Worm (Caenorhabditis elegans) whole organism, young adult: Measurements from ENCODE around the gene nspc-12.

Experiments
- B0019.2 ChIP-seq: fragments of 200-800 bp; sonication (Bioruptor generic); conservative IDR thresholded peaks from 2 replicates; pipeline ENCODE4 v1.3.6; 2022; ENCODE audit warnings: missing genetic modification reagents, missing genetic modification characterization, missing compliant biosample characterization
- B0261.1 ChIP-seq: sonication (generic microtip); optimal IDR thresholded peaks from 2 replicates; lab custom pipeline; 2016; ENCODE audit warnings: mild to moderate bottlenecking, missing genetic modification characterization, moderate library complexity, missing compliant biosample characterization
- F23B12.7 ChIP-seq: sonication (generic microtip); optimal IDR thresholded peaks from 2 replicates; lab custom pipeline; 2017; ENCODE audit warnings: missing genetic modification characterization, mild to moderate bottlenecking, missing compliant biosample characterization, antibody characterized with exemption, moderate library complexity; ENCODE audit not compliant: insufficient read depth
- F37B4.10 ChIP-seq: fragments of 200-800 bp; sonication (Bioruptor generic); IDR thresholded peaks from 2 replicates; pipeline ENCODE4 v1.3.6; 2022; ENCODE audit warnings: missing genetic modification characterization, missing compliant biosample characterization
- F55B11.4 ChIP-seq: sonication (generic microtip); optimal IDR thresholded peaks from 2 replicates; lab custom pipeline; 2016; ENCODE audit warnings: missing compliant biosample characterization, missing genetic modification characterization, borderline replicate concordance; ENCODE audit not compliant: insufficient read depth
- F57A8.1 ChIP-seq: fragments of 200-800 bp; sonication (Bioruptor generic); optimal IDR thresholded peaks from 2 replicates; lab custom pipeline; 2018; ENCODE audit warnings: mild to moderate bottlenecking, missing genetic modification characterization, moderate library complexity, missing compliant biosample characterization
- K12H6.12 ChIP-seq: fragments of 200-800 bp; sonication (Bioruptor generic); optimal IDR thresholded peaks from 2 replicates; lab custom pipeline; 2018; ENCODE audit warnings: mild to moderate bottlenecking, missing genetic modification characterization, missing compliant biosample characterization
- T07F8.4 ChIP-seq: sonication (generic microtip); optimal IDR thresholded peaks from 2 replicates; lab custom pipeline; 2016; ENCODE audit warnings: mild to moderate bottlenecking, missing genetic modification characterization, moderate library complexity, missing compliant biosample characterization
- Y53F4B.3 ChIP-seq: fragments of 200-800 bp; sonication (Bioruptor generic); IDR thresholded peaks from 2 replicates; pipeline ENCODE4 v1.3.6; 2022; ENCODE audit warnings: missing genetic modification reagents, missing genetic modification characterization, missing compliant biosample characterization
- ZK185.1 ChIP-seq: sonication (generic microtip); optimal IDR thresholded peaks from 2 replicates; lab custom pipeline; 2016; ENCODE audit warnings: mild to moderate bottlenecking, missing genetic modification characterization, missing compliant biosample characterization; ENCODE audit not compliant: poor library complexity, severe bottlenecking
- akir-1 ChIP-seq: fragments of 200-800 bp; sonication (Bioruptor generic); optimal IDR thresholded peaks from 2 replicates; lab custom pipeline; 2018; ENCODE audit warnings: mild to moderate bottlenecking, missing genetic modification characterization, moderate library complexity, missing compliant biosample characterization
- attf-3 ChIP-seq: fragments of 200-800 bp; sonication (Bioruptor generic); conservative IDR thresholded peaks from 2 replicates; pipeline ENCODE4 v1.3.6; 2022; ENCODE audit warnings: missing genetic modification reagents, missing genetic modification characterization, missing compliant biosample characterization
- attf-6 ChIP-seq: fragments of 200-800 bp; sonication (Bioruptor generic); IDR thresholded peaks from 2 replicates; pipeline ENCODE4 v1.3.6; 2022; ENCODE audit warnings: missing genetic modification reagents, missing genetic modification characterization, missing compliant biosample characterization
- ceh-40 ChIP-seq: fragments of 200-800 bp; sonication (Bioruptor generic); IDR thresholded peaks from 2 replicates; pipeline ENCODE4 v1.3.6; 2022; ENCODE audit warnings: missing genetic modification characterization, missing compliant biosample characterization
- ceh-79 ChIP-seq: sonication (generic microtip); optimal IDR thresholded peaks from 2 replicates; lab custom pipeline; 2017; ENCODE audit warnings: mild to moderate bottlenecking, missing genetic modification characterization, missing compliant biosample characterization
- ceh-91 ChIP-seq: fragments of 200-800 bp; sonication (Bioruptor generic); IDR thresholded peaks from 2 replicates; pipeline ENCODE4 v1.3.6; 2022; ENCODE audit warnings: missing genetic modification reagents, missing genetic modification characterization, missing compliant biosample characterization
- chd-7 ChIP-seq: sonication (generic microtip); optimal IDR thresholded peaks from 2 replicates; lab custom pipeline; 2016; ENCODE audit warnings: mild to moderate bottlenecking, missing genetic modification characterization, moderate library complexity, missing compliant biosample characterization
- die-1 ChIP-seq: sonication (generic microtip); optimal IDR thresholded peaks from 2 replicates; lab custom pipeline; 2016; ENCODE audit warnings: missing genotype, mild to moderate bottlenecking, missing genetic modification characterization, missing compliant biosample characterization
- egl-44 ChIP-seq: fragments of 200-800 bp; sonication (Bioruptor generic); IDR thresholded peaks from 2 replicates; pipeline ENCODE4 v1.3.6; 2022; ENCODE audit warnings: missing genetic modification reagents, missing genetic modification characterization, missing compliant biosample characterization
- him-1 ChIP-seq: sonication (generic microtip); optimal IDR thresholded peaks from 2 replicates; lab custom pipeline; 2016; ENCODE audit warnings: missing genotype, missing genetic modification reagents, missing genetic modification characterization, missing compliant biosample characterization
- hsf-1 ChIP-seq: fragments of 200-800 bp; sonication (Bioruptor generic); IDR thresholded peaks from 2 replicates; pipeline ENCODE4 v1.3.6; 2022; ENCODE audit warnings: missing genetic modification reagents, missing genetic modification characterization, missing compliant biosample characterization
- let-607 ChIP-seq, 2 experiments: fragments of 200-800 bp in 1 of 2; sonication (Bioruptor generic) in 1 of 2; sonication (generic microtip) in 1 of 2; optimal IDR thresholded peaks; 2 replicates each; lab custom pipeline; 2016 to 2018; ENCODE audit warnings: mild to moderate bottlenecking in 2 of 2, missing compliant biosample characterization in 2 of 2, missing genetic modification characterization in 2 of 2, moderate library complexity in 2 of 2, missing genotype in 1 of 2
- madf-10 ChIP-seq: sonication (generic microtip); optimal IDR thresholded peaks from 2 replicates; lab custom pipeline; 2016; ENCODE audit warnings: mild to moderate bottlenecking, missing genetic modification characterization, missing compliant biosample characterization
- mcd-1 ChIP-seq: fragments of 200-800 bp; sonication (Bioruptor generic); IDR thresholded peaks from 2 replicates; pipeline ENCODE4 v1.3.6; 2022; ENCODE audit warnings: missing genetic modification reagents, missing genetic modification characterization, missing compliant biosample characterization
- mxl-1 ChIP-seq: sonication (generic microtip); optimal IDR thresholded peaks from 2 replicates; lab custom pipeline; 2016; ENCODE audit warnings: missing genetic modification characterization, missing compliant biosample characterization
- nhr-27 ChIP-seq: fragments of 200-800 bp; sonication (Bioruptor generic); optimal IDR thresholded peaks from 2 replicates; lab custom pipeline; 2018; ENCODE audit warnings: mild to moderate bottlenecking, missing genetic modification characterization, moderate library complexity, missing compliant biosample characterization
- nhr-80 ChIP-seq: sonication (generic microtip); optimal IDR thresholded peaks from 2 replicates; lab custom pipeline; 2016; ENCODE audit warnings: missing genetic modification characterization, missing compliant biosample characterization
- nhr-90 ChIP-seq: sonication (generic microtip); optimal IDR thresholded peaks from 2 replicates; lab custom pipeline; 2016; ENCODE audit warnings: missing genotype, mild to moderate bottlenecking, missing genetic modification characterization, missing compliant biosample characterization
- pbrm-1 ChIP-seq: fragments of 200-800 bp; sonication (Bioruptor generic); IDR thresholded peaks from 2 replicates; pipeline ENCODE4 v1.3.6; 2022; ENCODE audit warnings: missing genetic modification reagents, missing genetic modification characterization, missing compliant biosample characterization
- pha-4 ChIP-seq: fragments of 150-350 bp; sonication (generic microtip); optimal IDR thresholded peaks from 2 replicates; lab custom pipeline; 2014; ENCODE audit warnings: missing biosample characterization, missing genetic modification reagents, missing genetic modification characterization
- rpc-1 ChIP-seq, 2 experiments: fragments of 150-350 bp in 1 of 2; sonication (generic microtip) in 1 of 2; optimal IDR thresholded peaks; 2 replicates each; lab custom pipeline; 2014 to 2018; ENCODE audit warnings: missing biosample characterization in 1 of 2, missing genetic modification characterization in 1 of 2, missing genetic modification reagents in 1 of 2, missing genotype in 1 of 2
- sea-2 ChIP-seq: fragments of 200-800 bp; sonication (Bioruptor generic); IDR thresholded peaks from 2 replicates; pipeline ENCODE4 v1.3.6; 2022; ENCODE audit warnings: missing genetic modification characterization, missing compliant biosample characterization
- snpc-3.4 ChIP-seq: sonication (generic microtip); optimal IDR thresholded peaks from 2 replicates; lab custom pipeline; 2017; ENCODE audit warnings: missing genetic modification characterization, mild to moderate bottlenecking, missing compliant biosample characterization, antibody characterized with exemption, moderate library complexity, missing genotype, missing genetic modification reagents
- snpc-4 ChIP-seq, 5 experiments: fragments of 150-350 bp in 1 of 5; sonication (generic microtip) in 4 of 5; optimal IDR thresholded peaks; 2 replicates each; lab custom pipeline; 2014 to 2018; ENCODE audit warnings: missing genetic modification characterization in 5 of 5, missing biosample characterization in 3 of 5, antibody characterized with exemption in 2 of 5, mild to moderate bottlenecking in 2 of 5, missing compliant biosample characterization in 2 of 5, missing genotype in 2 of 5, moderate library complexity in 2 of 5, missing genetic modification reagents in 1 of 5
- sptf-2 ChIP-seq: fragments of 200-800 bp; sonication (Bioruptor generic); optimal IDR thresholded peaks from 2 replicates; lab custom pipeline; 2018; ENCODE audit warnings: mild to moderate bottlenecking, missing genetic modification characterization, missing compliant biosample characterization
- unc-62 ChIP-seq: fragments of 150-350 bp; optimal IDR thresholded peaks from 2 replicates; lab custom pipeline; 2014; ENCODE audit warnings: missing biosample characterization, missing genetic modification reagents, missing genetic modification characterization
- zfh-2 ChIP-seq: fragments of 200-800 bp; sonication (Bioruptor generic); conservative IDR thresholded peaks from 2 replicates; pipeline ENCODE4 v1.3.6; 2022; ENCODE audit warnings: missing genetic modification reagents, missing genetic modification characterization, missing compliant biosample characterization
- ztf-6 ChIP-seq: fragments of 200-800 bp; sonication (Bioruptor generic); IDR thresholded peaks from 2 replicates; pipeline ENCODE4 v1.3.6; 2022; ENCODE audit warnings: missing genetic modification reagents, missing genetic modification characterization, missing compliant biosample characterization

The nspc-12 gene

ce11 chrX:12347822-12348221 is 8.7 kb downstream of the nspc-12 start (continued):
- TF ChIP-seq B0019.2 (GFP tag; lab: Robert Waterston, UW), result 0 out of 2 replicates have a peak, but pooled peaks have one; percentile 7
- peak; percentile 14 for TF ChIP-seq akir-1
- TF ChIP-seq unc-62 (GFP tag; lab: Kevin White, UChicago), result no peak
- TF ChIP-seq rpc-1 (optimal IDR thresholded peaks at IDR 0.05; lab: Kevin White, UChicago), result peak; percentile 86
- TF ChIP-seq rpc-1 (tag; optimal IDR thresholded peaks at IDR 0.05; lab: Kevin White, UChicago), result peak; percentile 90

- no peak for TF ChIP-seq F55B11.4 (tag; lab: Kevin White, UChicago)
- no peak for TF ChIP-seq F23B12.7 (tag; lab: Kevin White, UChicago)
These were observed 9.8 kb downstream of the nspc-12 start, which contains the start of gene F42F12.11 for ce11 chrX:12346729-12347128. F42F12.11 (plus strand) TSS chrX:12347029.

- TF ChIP-seq snpc-3.4 (tag; lab: Kevin White, UChicago), result no peak
- no peak for TF ChIP-seq nhr-27 (tag; lab: Kevin White, UChicago)
- TF ChIP-seq pha-4 (tag; lab: Kevin White, UChicago), result no peak
- no peak for TF ChIP-seq attf-3 (GFP tag; lab: Robert Waterston, UW)
- no peak for TF ChIP-seq let-607 (tag; optimal IDR thresholded peaks at IDR 0.05; lab: Kevin White, UChicago)
- TF ChIP-seq F37B4.10 (GFP tag; lab: Robert Waterston, UW), result no peak
- TF ChIP-seq mcd-1 (GFP tag; lab: Robert Waterston, UW), result no peak
- no peak for TF ChIP-seq hsf-1 (GFP tag; lab: Robert Waterston, UW)
- no peak for TF ChIP-seq ceh-79 (tag; lab: Kevin White, UChicago)
- TF ChIP-seq pbrm-1 (GFP tag; lab: Robert Waterston, UW), result no peak
- TF ChIP-seq T07F8.4 (tag; lab: Kevin White, UChicago), result no peak
- no peak for TF ChIP-seq nhr-80 (tag; lab: Kevin White, UChicago)
- no peak for TF ChIP-seq K12H6.12 (tag; lab: Kevin White, UChicago)
- TF ChIP-seq ceh-91 (GFP tag; lab: Robert Waterston, UW), result no peak
- no peak for TF ChIP-seq mxl-1 (tag; lab: Kevin White, UChicago)
- no peak for TF ChIP-seq zfh-2 (GFP tag; lab: Robert Waterston, UW)
These were observed 13.2 kb downstream of the nspc-12 start, which contains the start of the genes nspc-9 and nspc-10 for ce11 chrX:12343279-12343678. nspc-9 (minus strand) TSS chrX:12343379. nspc-10 (plus strand) TSS chrX:12343609.

- TF ChIP-seq F55B11.4 (tag; lab: Kevin White, UChicago) (no peak), B0261.1 (no peak), egl-44 (no peak), F23B12.7 (tag; lab: Kevin White, UChicago) (no peak), Y53F4B.3 (GFP tag; lab: Robert Waterston, UW) (no peak), sea-2 (GFP tag; lab: Robert Waterston, UW) (no peak), chd-7 (tag; lab: Kevin White, UChicago) (no peak)
These were observed 15.1 kb downstream of the nspc-12 start, which contains the start of gene zig-2 for ce11 chrX:12341338-12341737. zig-2 (minus strand) TSS chrX:12341438.

ce11 chrX:12337846-12338490 is 18.5 kb downstream of the nspc-12 start, which contains the start of gene srd-44:
srd-44 (plus strand) TSS chrX:12338440.
- peak; percentile 36 for TF ChIP-seq madf-10 (tag; lab: Kevin White, UChicago)
- no peak for TF ChIP-seq sptf-2
- TF ChIP-seq snpc-4 (GFP tag; optimal IDR thresholded peaks at IDR 0.05; lab: Kevin White, UChicago), result peak; percentile 56
- TF ChIP-seq snpc-4 (tag; optimal IDR thresholded peaks at IDR 0.05; lab: Kevin White, UChicago), result no peak
- TF ChIP-seq ZK185.1 (tag; lab: Kevin White, UChicago), result peak; percentile 83
- TF ChIP-seq nhr-27 (tag; lab: Kevin White, UChicago), result no peak
- TF ChIP-seq nhr-90, result peak; percentile 58
- TF ChIP-seq ztf-6 (GFP tag; lab: Robert Waterston, UW), result 0 out of 2 replicates have a peak, but pooled peaks have one; percentile 22
- no peak for TF ChIP-seq F23B12.7 (tag; lab: Kevin White, UChicago)
- peak; percentile 52 for TF ChIP-seq T07F8.4 (tag; lab: Kevin White, UChicago)
- peak; percentile 83 for TF ChIP-seq pbrm-1 (GFP tag; lab: Robert Waterston, UW)
- peak; percentile 72; the same call in 1 of the 2 replicates for TF ChIP-seq ceh-40 (GFP tag; lab: Robert Waterston, UW)
- TF ChIP-seq attf-6 (GFP tag; lab: Robert Waterston, UW), result no peak
- TF ChIP-seq F57A8.1 (GFP tag; lab: Kevin White, UChicago), result no peak
- TF ChIP-seq him-1 (tag; lab: Kevin White, UChicago), result peak; percentile 72
- peak; percentile 71 for TF ChIP-seq die-1 (tag; lab: Kevin White, UChicago)
